Fruit fly (Drosophila melanogaster) Kc167 (cell line): ENCODE measurements around the gene fy.

Experiments
- Sin3A ChIP-seq: fragments of >200 bp; optimal IDR thresholded peaks from 2 replicates; lab custom pipeline; 2018; ENCODE audit warnings: missing external identifiers
- h ChIP-seq: fragments of >200 bp; optimal IDR thresholded peaks from 3 replicates; lab custom pipeline; 2018; ENCODE audit warnings: missing external identifiers
- insv ChIP-seq: fragments of >200 bp; optimal IDR thresholded peaks from 3 replicates; lab custom pipeline; 2018; ENCODE audit warnings: missing external identifiers

DNA sequence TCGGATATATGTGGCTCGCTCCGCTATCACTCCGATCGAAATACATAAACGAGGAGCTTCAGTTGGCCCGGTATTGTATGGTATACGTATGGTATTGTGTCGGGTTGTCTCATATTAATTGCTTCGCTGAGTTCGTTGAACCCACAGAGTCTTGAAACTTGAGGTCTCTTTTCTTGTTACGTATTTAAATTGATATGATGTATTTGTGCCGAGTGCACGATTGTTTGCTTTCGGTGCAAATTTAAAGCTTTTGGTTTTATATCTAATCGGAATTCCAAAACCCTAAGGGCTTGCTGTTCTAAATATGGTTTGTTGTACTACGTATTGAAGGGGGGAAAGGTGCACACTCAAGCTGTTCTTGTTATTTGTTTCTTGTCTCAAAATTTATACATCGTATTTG, 22.1 kb upstream of the fy start:
- TF ChIP-seq h (lab: Kevin White, UChicago) (no peak), insv (lab: Kevin White, UChicago) (no peak), Sin3A (lab: Kevin White, UChicago) (no peak)
